Worm (Caenorhabditis elegans) whole organism, L4/young adult: Measurements from ENCODE around the gene pigb-1.
A peak's percentile ranks its signal among the peaks of the same experiment; 100 is the strongest.

ENCODE experiments used
- W03F9.2 ChIP-seq: fragments of 150-350 bp; optimal IDR thresholded peaks from 2 replicates; lab custom pipeline; 2014; ENCODE audit warnings: missing biosample characterization, missing genetic modification characterization
- dao-5 ChIP-seq: sonication (generic microtip); optimal IDR thresholded peaks from 2 replicates; lab custom pipeline; 2016; ENCODE audit warnings: missing genotype, missing genetic modification characterization, moderate library complexity, missing compliant biosample characterization
- him-1 ChIP-seq: sonication (generic microtip); optimal IDR thresholded peaks from 2 replicates; lab custom pipeline; 2016; ENCODE audit warnings: missing genotype, missing genetic modification reagents, missing genetic modification characterization, missing compliant biosample characterization

pigb-1 gene

DNA sequence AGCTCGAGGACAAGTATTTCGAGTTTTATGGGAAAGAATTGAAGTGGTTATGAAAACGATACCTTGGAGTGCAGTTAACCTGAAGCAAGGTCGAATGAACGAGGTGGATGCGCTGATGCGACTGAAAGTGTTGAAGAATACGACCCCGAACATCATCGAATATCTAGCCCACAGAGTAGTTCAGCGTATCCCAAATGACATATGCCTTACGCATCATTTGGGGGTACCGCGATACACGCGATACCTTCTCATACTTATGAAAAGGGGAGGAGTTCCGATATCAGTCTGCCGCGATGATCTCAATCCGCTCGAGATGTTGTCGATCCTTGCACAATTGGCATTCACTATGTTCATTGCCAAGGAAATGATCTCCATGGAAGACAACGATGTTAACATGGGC is 3.1 kb downstream of the pigb-1 start, which contains the start of gene T27F7.12:
TSS of gene T27F7.12 (plus strand) at position 301 of the 400 bp plus-strand sequence.
- no peak for TF ChIP-seq dao-5
- no peak for TF ChIP-seq W03F9.2 (tag; lab: Kevin White, UChicago)
- no peak for TF ChIP-seq him-1

DNA sequence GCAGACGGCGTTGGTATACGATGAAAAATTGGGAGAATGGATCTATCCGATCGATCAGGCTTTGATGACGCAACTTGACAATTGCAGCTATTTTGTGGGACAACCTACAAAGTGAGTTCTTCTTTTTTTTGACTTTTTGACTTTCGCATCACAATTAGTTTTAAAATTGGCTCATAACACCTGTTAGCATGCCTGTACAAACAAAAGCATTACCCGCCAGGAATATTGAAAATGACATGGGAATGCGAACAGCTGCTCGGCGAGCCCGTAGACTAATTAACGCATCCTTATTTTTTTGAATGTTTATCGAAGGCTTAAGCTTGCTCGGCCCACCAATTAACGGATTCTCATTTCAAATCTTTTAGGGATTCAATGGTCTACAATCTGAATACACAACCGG is 5.6 kb downstream of the pigb-1 start:
- TF ChIP-seq W03F9.2 (tag; lab: Kevin White, UChicago), result no peak

DNA sequence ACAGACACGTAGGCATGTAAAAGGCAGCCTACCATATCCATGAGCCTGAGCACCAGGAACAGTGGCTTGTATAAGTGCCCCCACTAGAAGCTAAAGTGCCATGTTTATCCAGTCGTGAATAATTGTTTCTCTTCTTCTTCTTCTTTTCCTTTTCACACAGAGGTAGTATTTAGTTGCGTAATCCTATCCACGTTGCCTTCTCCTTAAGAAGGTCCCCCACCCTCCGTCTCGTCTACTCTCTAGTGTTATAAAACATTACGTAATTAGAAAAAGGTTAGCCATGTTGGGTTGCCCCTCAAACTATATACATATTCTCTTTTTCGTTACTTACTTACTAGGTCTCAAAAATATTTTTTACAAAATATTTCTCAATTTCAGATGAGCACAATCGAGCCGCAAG is 6.2 kb downstream of the pigb-1 start:
- no peak for TF ChIP-seq him-1
- TF ChIP-seq dao-5, result no peak
- no peak for TF ChIP-seq W03F9.2 (tag; lab: Kevin White, UChicago)

DNA sequence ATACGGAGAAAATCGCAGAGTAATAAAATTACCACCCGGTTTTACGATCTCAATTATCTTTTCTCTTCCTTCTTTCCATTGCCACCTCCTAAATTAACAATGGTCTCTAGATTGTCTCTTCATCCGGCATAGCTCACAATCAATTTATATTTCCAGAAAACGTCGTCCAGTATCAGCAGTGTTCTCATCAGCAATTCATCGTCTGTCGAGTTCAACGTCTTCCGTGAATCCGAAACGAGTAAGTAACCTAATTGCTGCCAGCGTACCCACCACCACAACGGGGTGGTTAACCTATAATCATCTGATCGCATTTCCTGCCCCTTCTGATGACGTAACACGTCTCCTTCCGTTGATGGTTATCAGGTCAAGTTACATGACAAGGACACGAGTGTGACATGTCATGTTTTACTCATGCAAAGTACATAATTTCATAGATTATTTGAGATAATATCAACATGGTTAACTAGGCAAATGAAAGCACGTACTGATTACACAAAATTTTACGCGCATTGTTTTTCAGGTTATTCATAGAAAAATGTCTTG is 6.8 kb downstream of the pigb-1 start:
- TF ChIP-seq W03F9.2 (tag; lab: Kevin White, UChicago), result no peak
- no peak for TF ChIP-seq dao-5
- TF ChIP-seq him-1, result no peak

DNA sequence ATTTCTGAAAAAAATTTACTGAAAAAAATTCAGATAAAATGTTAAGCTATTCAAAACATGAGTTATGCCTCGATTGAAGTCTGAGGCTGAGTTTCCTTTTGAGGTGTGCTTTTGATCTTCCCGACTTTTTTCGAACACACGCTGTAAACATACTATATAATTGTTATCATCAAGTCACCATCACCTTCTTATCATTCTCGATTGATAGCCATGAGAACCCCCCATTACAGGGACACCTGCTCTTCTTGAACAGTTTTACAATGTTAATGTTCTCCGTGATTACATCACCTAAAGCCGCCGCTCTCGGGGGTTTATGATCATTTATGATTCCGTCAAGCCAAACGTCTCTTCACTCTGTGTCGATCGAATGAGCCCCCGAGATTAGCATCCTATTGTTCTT is 8.7 kb downstream of the pigb-1 start:
- TF ChIP-seq dao-5, result no peak
- TF ChIP-seq W03F9.2 (tag; lab: Kevin White, UChicago), result no peak
- TF ChIP-seq him-1, result no peak

DNA sequence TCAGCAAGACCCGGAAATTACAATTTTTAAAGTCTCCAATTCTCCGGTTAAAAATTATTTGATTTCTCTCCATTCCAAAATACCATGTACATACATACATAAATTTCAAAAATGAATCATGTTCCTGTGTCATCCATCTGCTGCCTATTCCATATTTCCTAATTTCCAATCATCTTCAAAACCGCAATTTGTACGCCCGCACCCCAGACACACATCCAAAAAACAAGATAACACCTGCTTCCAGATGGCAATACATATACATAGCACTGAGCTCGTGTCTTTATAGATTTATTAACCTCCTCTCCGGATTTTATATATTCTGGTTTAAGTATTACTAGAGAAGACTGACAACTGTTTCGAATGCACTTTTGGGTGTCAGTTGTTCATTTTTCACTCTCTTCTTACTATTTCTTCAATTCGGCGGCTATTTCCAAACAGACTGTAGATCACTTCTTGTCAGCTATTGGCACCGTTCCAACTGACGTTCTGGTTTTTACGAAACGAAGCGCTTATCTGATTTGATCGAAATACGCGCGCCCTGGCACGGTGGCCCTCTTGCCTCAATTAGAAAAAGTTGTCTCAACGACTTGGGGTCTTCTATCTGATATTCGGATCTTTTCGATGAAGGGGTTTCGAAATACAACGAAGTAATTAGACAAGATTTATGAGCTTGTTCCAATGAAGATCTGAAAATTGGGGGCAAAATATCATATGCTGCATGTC is 11.0 kb downstream of the pigb-1 start:
- TF ChIP-seq him-1, result no peak
- TF ChIP-seq dao-5, result no peak
- no peak for TF ChIP-seq W03F9.2 (tag; lab: Kevin White, UChicago)

DNA sequence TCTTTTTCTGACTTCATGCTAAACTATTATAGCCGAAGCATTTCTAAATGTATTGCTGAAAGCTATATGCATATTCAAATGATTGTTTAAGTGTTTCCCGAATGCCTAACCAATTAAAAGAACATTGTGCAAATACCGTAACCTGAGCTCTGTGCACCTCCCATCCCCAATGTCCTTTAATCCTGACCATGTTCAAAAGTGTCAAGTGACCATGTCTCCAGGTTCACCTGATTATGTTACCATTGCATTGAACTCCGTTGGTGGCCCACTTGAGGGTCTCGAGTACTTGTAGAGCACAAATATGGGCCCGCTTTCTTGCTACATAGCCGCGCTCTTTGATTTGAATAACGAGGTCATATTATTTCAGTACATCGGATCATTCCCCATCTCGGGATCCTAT is 17.6 kb downstream of the pigb-1 start:
- TF ChIP-seq W03F9.2 (tag; lab: Kevin White, UChicago), result no peak
- no peak for TF ChIP-seq him-1
- no peak for TF ChIP-seq dao-5

DNA sequence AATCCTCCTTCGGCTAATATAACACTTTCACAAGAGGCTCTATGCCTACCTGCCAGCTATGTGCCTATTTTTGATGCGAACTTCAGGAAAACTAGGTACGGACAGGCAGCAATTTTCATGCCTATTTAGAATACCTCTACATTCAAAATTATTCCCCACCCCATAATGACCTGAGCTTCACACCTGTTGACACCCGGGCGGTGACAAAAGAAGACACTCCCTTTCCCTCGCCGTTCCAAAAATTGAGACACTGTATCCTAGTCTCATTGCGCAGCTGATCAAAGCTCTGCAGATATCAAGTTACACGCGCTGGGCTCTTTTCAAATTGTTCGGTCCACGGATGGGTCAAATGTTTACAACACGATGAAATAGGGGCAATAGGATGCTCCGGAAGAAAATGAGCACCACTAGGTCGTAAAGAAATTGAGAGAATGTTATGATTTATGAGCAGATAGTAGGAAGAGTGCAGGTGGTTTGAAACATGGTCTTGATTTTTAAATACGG is 18.4 kb downstream of the pigb-1 start:
- no peak for TF ChIP-seq W03F9.2 (tag; lab: Kevin White, UChicago)
- TF ChIP-seq him-1, result no peak
- no peak for TF ChIP-seq dao-5

DNA sequence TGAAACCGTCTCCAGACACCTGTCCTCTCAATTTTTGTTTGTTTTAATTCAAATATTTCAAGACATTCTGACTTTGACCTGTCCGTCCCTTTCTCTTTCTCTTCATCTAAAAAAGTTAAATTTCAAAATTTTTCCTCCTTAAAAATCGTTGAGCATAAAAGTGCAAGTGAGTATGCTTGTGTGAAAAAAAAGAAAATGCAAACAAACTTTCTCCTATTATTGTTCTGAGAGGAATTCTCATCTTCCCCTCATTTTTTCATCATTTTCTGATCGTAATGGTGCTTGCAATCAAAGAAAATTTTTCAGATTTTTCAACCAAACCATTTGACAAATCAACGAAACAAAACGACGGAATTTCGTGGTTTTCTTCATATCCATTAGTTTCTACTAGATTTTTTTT is 24.0 kb downstream of the pigb-1 start, which contains the start of gene shc-2:
TSS of gene shc-2 (plus strand) at position 301 of the 400 bp plus-strand sequence.
- TF ChIP-seq dao-5 (no peak), him-1 (no peak), W03F9.2 (tag; lab: Kevin White, UChicago) (no peak)

DNA sequence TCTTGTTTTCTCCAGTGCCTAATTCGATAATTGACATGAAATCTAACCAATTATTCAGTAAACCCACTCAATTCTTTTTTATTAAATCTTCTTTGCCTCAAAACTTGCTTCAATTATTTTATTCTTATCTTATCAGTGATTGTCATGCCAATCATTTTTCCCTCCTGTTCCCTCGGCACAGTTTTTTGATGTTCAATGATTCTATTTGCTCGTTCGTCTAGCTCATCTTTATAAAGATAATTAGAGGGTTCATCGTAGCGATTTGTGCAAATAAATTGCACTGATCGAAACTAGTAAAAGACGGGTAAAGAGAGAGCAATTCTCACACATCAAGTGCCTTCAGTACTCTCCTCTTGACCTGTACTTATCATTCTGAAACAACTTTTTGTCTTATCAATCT is 25.2 kb downstream of the pigb-1 start:
- TF ChIP-seq him-1, result no peak
- TF ChIP-seq dao-5, result no peak
- TF ChIP-seq W03F9.2 (tag; lab: Kevin White, UChicago), result no peak

DNA sequence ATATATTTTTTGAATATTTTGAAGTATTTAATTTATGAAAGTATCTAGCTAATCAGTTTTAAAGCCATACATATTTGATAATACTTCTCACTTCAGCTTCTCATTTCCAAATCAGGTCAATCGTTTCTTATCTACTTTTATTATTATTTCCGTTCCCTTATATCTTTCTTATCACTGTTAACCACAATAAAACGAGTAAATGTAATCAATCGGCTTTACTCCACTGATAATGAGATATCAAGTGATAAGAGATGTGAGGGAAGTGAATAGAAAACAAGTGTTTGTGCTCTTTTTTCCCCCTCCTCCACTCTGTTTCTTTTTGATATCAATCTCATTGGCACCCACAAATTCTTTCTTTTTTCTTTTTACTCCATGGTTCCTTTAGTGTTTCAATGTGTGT is 26.3 kb downstream of the pigb-1 start:
- TF ChIP-seq him-1, result no peak
- TF ChIP-seq dao-5, result no peak
- TF ChIP-seq W03F9.2 (tag; lab: Kevin White, UChicago), result no peak

DNA sequence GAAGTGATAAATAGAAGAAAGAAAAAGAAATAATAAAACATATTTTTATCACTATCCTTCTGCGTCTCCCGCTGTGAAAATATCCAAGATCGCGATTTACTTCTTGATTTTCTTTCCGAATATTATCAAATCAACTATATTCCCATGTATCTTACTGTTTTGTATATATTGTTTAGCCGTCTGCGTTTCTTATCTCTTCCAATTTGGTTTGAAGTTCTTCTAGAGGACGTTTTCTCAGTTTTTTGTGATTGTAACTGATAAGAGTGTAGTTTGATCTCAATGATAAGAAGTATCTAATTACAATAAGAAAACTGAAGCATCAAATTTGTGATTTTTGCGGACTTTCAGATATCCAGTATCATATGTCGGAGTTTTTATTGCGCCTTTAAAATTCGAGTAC is 32.2 kb downstream of the pigb-1 start:
- peak; percentile 9 for TF ChIP-seq W03F9.2 (tag; lab: Kevin White, UChicago)
- TF ChIP-seq him-1, result no peak
- no peak for TF ChIP-seq dao-5

DNA sequence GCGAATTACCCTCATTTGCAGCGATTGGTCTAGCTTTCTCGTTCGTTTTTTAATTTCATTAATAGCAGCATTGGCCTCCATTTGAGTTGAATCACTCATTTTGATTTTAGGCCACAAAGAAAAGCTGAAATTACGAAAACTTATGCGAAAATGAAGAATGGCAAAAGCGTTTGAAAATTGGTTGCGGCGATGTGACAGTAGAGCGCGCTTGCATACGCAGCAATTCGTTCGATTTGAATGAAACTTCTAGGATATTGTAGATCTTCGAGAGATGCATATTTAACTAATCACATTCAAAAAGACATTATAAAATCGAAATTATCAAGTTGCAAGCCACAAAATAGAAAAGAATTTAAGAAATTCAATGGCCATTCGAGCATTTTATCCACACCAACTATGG is 33.2 kb downstream of the pigb-1 start, which contains the start of gene ulp-2:
TSS of gene ulp-2 (minus strand) at position 158 of the 400 bp plus-strand sequence.
- TF ChIP-seq him-1 (no peak), dao-5 (no peak), W03F9.2 (tag; lab: Kevin White, UChicago) (no peak)

DNA sequence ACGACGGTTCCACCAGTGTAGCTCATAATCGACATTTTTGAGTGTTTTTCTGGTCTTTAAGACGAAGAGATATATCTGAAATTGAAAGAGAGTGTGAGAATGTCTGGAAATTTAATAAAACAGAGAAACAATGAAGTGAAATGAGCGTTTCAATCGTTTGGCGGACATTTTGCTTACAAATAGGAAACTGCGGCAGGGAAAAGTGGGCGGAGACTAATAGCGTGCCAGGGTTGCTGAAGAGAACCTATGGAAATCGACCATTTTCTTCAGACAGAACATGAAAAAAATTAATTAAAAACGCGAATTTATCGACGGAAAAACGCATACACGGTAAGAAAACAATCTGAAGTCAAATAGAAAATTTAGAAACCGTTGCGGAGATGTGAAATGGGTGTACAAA is 37.5 kb downstream of the pigb-1 start, which contains the start of gene pbs-3:
TSS of gene pbs-3 (minus strand) at position 75 of the 400 bp plus-strand sequence.
- TF ChIP-seq W03F9.2 (tag; lab: Kevin White, UChicago) (peak; percentile 38), dao-5 (no peak)
